Worm (Caenorhabditis elegans) whole organism, L2 larva: ENCODE results near the gene aptf-1.
A peak's percentile ranks its signal among the peaks of the same experiment; 100 is the strongest.

Experiments
- C34F6.9 ChIP-seq: fragments of 150-350 bp; optimal IDR thresholded peaks from 2 replicates; lab custom pipeline; 2014; ENCODE audit warnings: missing biosample characterization, missing genetic modification characterization
- F13H6.1 ChIP-seq: sonication (generic microtip); optimal IDR thresholded peaks from 2 replicates; lab custom pipeline; 2016; ENCODE audit warnings: missing genetic modification characterization, missing compliant biosample characterization
- R02D3.7 ChIP-seq: fragments of 150-350 bp; optimal IDR thresholded peaks from 2 replicates; lab custom pipeline; 2014; ENCODE audit warnings: missing biosample characterization, missing genetic modification characterization
- Y55F3AM.14 ChIP-seq: fragments of 200-800 bp; sonication (Bioruptor generic); optimal IDR thresholded peaks from 2 replicates; lab custom pipeline; 2018; ENCODE audit warnings: mild to moderate bottlenecking, missing genetic modification characterization, missing compliant biosample characterization
- alr-1 ChIP-seq: fragments of 150-350 bp; optimal IDR thresholded peaks from 2 replicates; lab custom pipeline; 2014; ENCODE audit warnings: missing biosample characterization, missing genetic modification characterization
- aly-2 ChIP-seq: fragments of 150-350 bp; optimal IDR thresholded peaks from 2 replicates; lab custom pipeline; 2014; ENCODE audit warnings: missing biosample characterization, missing genetic modification characterization
- ama-1 ChIP-seq: fragments of 150-350 bp; optimal IDR thresholded peaks from 2 replicates; lab custom pipeline; 2018; ENCODE audit warnings: inconsistent platforms
- blmp-1 ChIP-seq: sonication (generic microtip); optimal IDR thresholded peaks from 2 replicates; lab custom pipeline; 2017; ENCODE audit warnings: missing genetic modification characterization, mild to moderate bottlenecking, missing compliant biosample characterization, antibody characterized with exemption, moderate library complexity; ENCODE audit not compliant: insufficient read depth
- ceh-16 ChIP-seq: fragments of 150-350 bp; optimal IDR thresholded peaks from 2 replicates; lab custom pipeline; 2014; ENCODE audit warnings: missing biosample characterization, missing genetic modification characterization
- ceh-82 ChIP-seq: fragments of 150-350 bp; optimal IDR thresholded peaks from 2 replicates; lab custom pipeline; 2014; ENCODE audit warnings: missing biosample characterization, missing genetic modification characterization
- crh-2 ChIP-seq: sonication (generic microtip); optimal IDR thresholded peaks from 2 replicates; lab custom pipeline; 2017; ENCODE audit warnings: missing biosample characterization, missing genetic modification characterization
- dmd-4 ChIP-seq: sonication (generic microtip); optimal IDR thresholded peaks from 2 replicates; lab custom pipeline; 2017; ENCODE audit warnings: missing biosample characterization, missing genetic modification characterization
- elt-1 ChIP-seq: fragments of 150-350 bp; optimal IDR thresholded peaks from 2 replicates; lab custom pipeline; 2014; ENCODE audit warnings: missing biosample characterization, missing genetic modification characterization
- elt-3 ChIP-seq: sonication (generic microtip); optimal IDR thresholded peaks from 2 replicates; lab custom pipeline; 2017; ENCODE audit warnings: missing biosample characterization, missing genetic modification characterization
- fos-1 ChIP-seq: fragments of 150-350 bp; optimal IDR thresholded peaks from 2 replicates; lab custom pipeline; 2014; ENCODE audit warnings: missing biosample characterization, missing genetic modification characterization
- lin-11 ChIP-seq: fragments of 150-350 bp; sonication (generic microtip); optimal IDR thresholded peaks from 2 replicates; lab custom pipeline; 2014; ENCODE audit warnings: missing biosample characterization, missing genetic modification characterization, inconsistent platforms, mixed read lengths
- lin-13 ChIP-seq: fragments of 150-350 bp; optimal IDR thresholded peaks from 2 replicates; lab custom pipeline; 2014; ENCODE audit warnings: missing biosample characterization, missing genetic modification reagents, missing genetic modification characterization
- lsy-2 ChIP-seq, 2 experiments: fragments of 150-350 bp in 1 of 2; sonication (generic microtip) in 1 of 2; optimal IDR thresholded peaks; 2 replicates each; lab custom pipeline; 2014 to 2017; ENCODE audit warnings: missing biosample characterization in 2 of 2, missing genetic modification characterization in 2 of 2
- mab-5 ChIP-seq: fragments of 150-350 bp; optimal IDR thresholded peaks from 2 replicates; lab custom pipeline; 2014; ENCODE audit warnings: missing biosample characterization, missing genetic modification characterization
- nhr-11 ChIP-seq: fragments of 150-350 bp; optimal IDR thresholded peaks from 2 replicates; lab custom pipeline; 2014; ENCODE audit warnings: missing biosample characterization, missing genetic modification characterization
- nhr-21 ChIP-seq: fragments of 150-350 bp; optimal IDR thresholded peaks from 2 replicates; lab custom pipeline; 2014; ENCODE audit warnings: missing biosample characterization, missing genetic modification characterization
- nhr-23 ChIP-seq: fragments of 150-350 bp; optimal IDR thresholded peaks from 2 replicates; lab custom pipeline; 2014; ENCODE audit warnings: missing biosample characterization, missing genetic modification reagents, missing genetic modification characterization
- nhr-25 ChIP-seq: fragments of 150-350 bp; sonication (generic microtip); optimal IDR thresholded peaks from 3 replicates; lab custom pipeline; 2014; ENCODE audit warnings: missing biosample characterization, missing genetic modification characterization
- nhr-6 ChIP-seq: fragments of 150-350 bp; optimal IDR thresholded peaks from 2 replicates; lab custom pipeline; 2014; ENCODE audit warnings: missing biosample characterization, missing genetic modification characterization
- nhr-77 ChIP-seq: fragments of 150-350 bp; optimal IDR thresholded peaks from 2 replicates; lab custom pipeline; 2014; ENCODE audit warnings: missing biosample characterization, missing genetic modification characterization
- peb-1 ChIP-seq: fragments of 150-350 bp; optimal IDR thresholded peaks from 2 replicates; lab custom pipeline; 2014; ENCODE audit warnings: missing biosample characterization, missing genetic modification characterization
- sem-4 ChIP-seq: fragments of 150-350 bp; optimal IDR thresholded peaks from 2 replicates; lab custom pipeline; 2014; ENCODE audit warnings: missing biosample characterization, missing genetic modification reagents, missing genetic modification characterization
- skn-1 ChIP-seq: sonication (generic microtip); optimal IDR thresholded peaks from 2 replicates; lab custom pipeline; 2017; ENCODE audit warnings: missing biosample characterization, missing genetic modification characterization
- sma-3 ChIP-seq: sonication (generic microtip); optimal IDR thresholded peaks from 2 replicates; lab custom pipeline; 2016; ENCODE audit warnings: missing genetic modification reagents, missing genetic modification characterization, missing compliant biosample characterization
- sma-9 ChIP-seq, 2 experiments: fragments of 150-350 bp in 1 of 2; sonication (generic microtip) in 1 of 2; optimal IDR thresholded peaks; 2 replicates each; lab custom pipeline; 2014 to 2016; ENCODE audit warnings: missing genetic modification characterization in 2 of 2, mild to moderate bottlenecking in 1 of 2, missing biosample characterization in 1 of 2, missing compliant biosample characterization in 1 of 2, missing genetic modification reagents in 1 of 2, moderate library complexity in 1 of 2
- unc-39 ChIP-seq: fragments of 150-350 bp; optimal IDR thresholded peaks from 2 replicates; lab custom pipeline; 2014; ENCODE audit warnings: missing biosample characterization, missing genetic modification characterization
- unc-55 ChIP-seq: fragments of 150-350 bp; sonication (generic microtip); optimal IDR thresholded peaks from 3 replicates; lab custom pipeline; 2014; ENCODE audit warnings: missing biosample characterization, missing genetic modification reagents, missing genetic modification characterization
- unc-62 ChIP-seq: fragments of 150-350 bp; optimal IDR thresholded peaks from 2 replicates; lab custom pipeline; 2014; ENCODE audit warnings: missing biosample characterization, missing genetic modification reagents, missing genetic modification characterization
- zag-1 ChIP-seq: fragments of 150-350 bp; optimal IDR thresholded peaks from 2 replicates; lab custom pipeline; 2014; ENCODE audit warnings: missing biosample characterization, missing genetic modification characterization
- ztf-4 ChIP-seq: fragments of 150-350 bp; optimal IDR thresholded peaks from 2 replicates; lab custom pipeline; 2014; ENCODE audit warnings: missing biosample characterization, missing genetic modification characterization

Gene aptf-1

ce11 chrII:6496496-6496895 is 41.7 kb downstream of the aptf-1 start:
- TF ChIP-seq lin-11 (tag; lab: Kevin White, UChicago) (no peak), unc-39 (tag; lab: Kevin White, UChicago) (no peak), aly-2 (no peak), elt-3 (tag; lab: Kevin White, UChicago) (no peak), nhr-23 (no peak), nhr-25 (tag; lab: Kevin White, UChicago) (no peak), ama-1 (lab: Kevin White, UChicago) (no peak), alr-1 (tag; lab: Kevin White, UChicago) (no peak)

ce11 chrII:6497137-6497536 is 42.4 kb downstream of the aptf-1 start:
- no peak for TF ChIP-seq lin-11 (tag; lab: Kevin White, UChicago)
- peak in 1 of 2 experiments; percentile 22 for TF ChIP-seq lsy-2 (tag; optimal IDR thresholded peaks at IDR 0.05; lab: Kevin White, UChicago)

- TF ChIP-seq elt-1 (tag; lab: Kevin White, UChicago) (no peak), F13H6.1 (tag; lab: Kevin White, UChicago) (no peak), zag-1 (peak; percentile 10), alr-1 (tag; lab: Kevin White, UChicago) (no peak), sma-3 (GFP tag; lab: Kevin White, UChicago) (no peak), blmp-1 (tag; lab: Kevin White, UChicago) (no peak), sem-4 (tag; lab: Kevin White, UChicago) (peak; percentile 37)
These were observed 43.8 kb downstream of the aptf-1 start for ce11 chrII:6498609-6499008.

ce11 chrII:6499067-6499466 is 44.3 kb downstream of the aptf-1 start, which contains the start of gene twk-49:
twk-49 (minus strand) TSS chrII:6499167.
- no peak for TF ChIP-seq mab-5
- TF ChIP-seq peb-1 (tag; lab: Kevin White, UChicago) = no peak
- no peak for TF ChIP-seq ceh-82 (tag; lab: Kevin White, UChicago)
- no peak for TF ChIP-seq lin-13 (GFP tag; lab: Kevin White, UChicago)
- no peak for TF ChIP-seq unc-55 (GFP tag; lab: Kevin White, UChicago)
- no peak for TF ChIP-seq crh-2 (tag; lab: Kevin White, UChicago)
- no peak for TF ChIP-seq sem-4 (tag; lab: Kevin White, UChicago)
- no peak for TF ChIP-seq lin-11 (tag; lab: Kevin White, UChicago)
- no peak for TF ChIP-seq nhr-11
- no peak for TF ChIP-seq unc-62 (GFP tag; lab: Kevin White, UChicago)
- TF ChIP-seq skn-1 (tag; lab: Kevin White, UChicago) = no peak
- TF ChIP-seq Y55F3AM.14 = no peak
- TF ChIP-seq ztf-4 (tag; lab: Kevin White, UChicago) = no peak
- no peak for TF ChIP-seq R02D3.7 (tag; lab: Kevin White, UChicago)
- TF ChIP-seq aly-2 = no peak
- TF ChIP-seq blmp-1 (tag; lab: Kevin White, UChicago) = no peak
- no peak for TF ChIP-seq ceh-16 (tag; lab: Kevin White, UChicago)
- TF ChIP-seq fos-1 (tag; lab: Kevin White, UChicago) = no peak
- TF ChIP-seq nhr-21 (tag; lab: Kevin White, UChicago) = no peak

ce11 chrII:6500161-6500560 is 45.4 kb downstream of the aptf-1 start, which contains the start of gene R05G9.5:
R05G9.5 (minus strand) TSS chrII:6500261.
- TF ChIP-seq lin-13 (GFP tag; lab: Kevin White, UChicago) (no peak), nhr-77 (no peak), C34F6.9 (no peak), nhr-6 (tag; lab: Kevin White, UChicago) (no peak), R02D3.7 (tag; lab: Kevin White, UChicago) (no peak), sma-9 (GFP tag; optimal IDR thresholded peaks at IDR 0.05; lab: Kevin White, UChicago) (no peak), sma-9 (tag; optimal IDR thresholded peaks at IDR 0.05; lab: Kevin White, UChicago) (no peak), ceh-16 (tag; lab: Kevin White, UChicago) (no peak), nhr-23 (no peak), skn-1 (tag; lab: Kevin White, UChicago) (no peak), blmp-1 (tag; lab: Kevin White, UChicago) (no peak), dmd-4 (tag; lab: Kevin White, UChicago) (no peak), fos-1 (tag; lab: Kevin White, UChicago) (no peak), nhr-11 (no peak), aly-2 (no peak), nhr-21 (tag; lab: Kevin White, UChicago) (no peak), elt-3 (tag; lab: Kevin White, UChicago) (no peak), nhr-25 (tag; lab: Kevin White, UChicago) (no peak), F13H6.1 (tag; lab: Kevin White, UChicago) (no peak)
